Worm (Caenorhabditis elegans) whole organism, L1 larva: ENCODE results near the gene K11D12.6.

ENCODE experiments used
- efl-1 ChIP-seq, 4 experiments: fragments of 150-350 bp; optimal IDR thresholded peaks in 3 of 4; peaks in 1 of 4; 1 replicate in 1 of 4; 2 replicates in 3 of 4; lab custom pipeline; 2014; ENCODE audit warnings: missing biosample characterization in 2 of 4, missing genetic modification characterization in 2 of 4, missing genetic modification reagents in 2 of 4
- elt-2 ChIP-seq: sonication (generic microtip); optimal IDR thresholded peaks from 2 replicates; lab custom pipeline; 2016; ENCODE audit warnings: missing genetic modification characterization, mild to moderate bottlenecking, inconsistent platforms, missing compliant biosample characterization, missing genetic modification reagents
- mef-2 ChIP-seq: fragments of 150-350 bp; optimal IDR thresholded peaks from 2 replicates; lab custom pipeline; 2014; ENCODE audit warnings: missing biosample characterization, missing genetic modification characterization
- nhr-237 ChIP-seq: fragments of 150-350 bp; optimal IDR thresholded peaks from 2 replicates; lab custom pipeline; 2014; ENCODE audit warnings: missing biosample characterization, missing genetic modification characterization
- tlp-1 ChIP-seq: fragments of 150-350 bp; optimal IDR thresholded peaks from 2 replicates; lab custom pipeline; 2014; ENCODE audit warnings: missing biosample characterization, missing genetic modification characterization

K11D12.6 gene

DNA sequence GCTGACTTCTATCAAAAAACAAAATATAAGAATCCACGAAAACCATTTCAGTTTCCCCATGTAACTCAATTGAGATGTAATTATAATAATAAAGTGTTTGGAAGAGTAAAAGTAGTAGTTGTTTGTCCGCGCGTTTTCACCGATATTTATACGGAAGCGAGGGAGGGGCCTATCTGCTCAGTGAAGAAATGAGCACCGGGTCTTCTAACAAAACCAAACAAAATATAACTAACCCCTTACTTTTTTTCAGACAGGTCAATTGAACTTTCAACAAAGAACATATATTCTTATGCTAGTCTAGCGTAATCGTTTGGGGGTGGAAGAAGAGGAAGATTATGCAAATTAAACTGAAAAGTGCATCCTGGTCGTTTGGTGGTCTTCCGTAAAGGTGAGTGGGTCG is 39.8 kb downstream of the K11D12.6 start, which contains the start of gene ncx-9:
ncx-9 (minus strand) TSS at position 101 of the 400 bp plus-strand sequence.
- no peak for TF ChIP-seq mef-2 (tag; lab: Kevin White, UChicago)
- no peak for TF ChIP-seq nhr-237
- TF ChIP-seq tlp-1 (tag; lab: Kevin White, UChicago): no peak

ce11 chrV:4987097-4987496 is 47.9 kb downstream of the K11D12.6 start, which contains the start of gene ncx-8:
ncx-8 (minus strand) TSS chrV:4987197.
- TF ChIP-seq elt-2 (tag; lab: Kevin White, UChicago) (no peak), efl-1 (optimal IDR thresholded peaks at IDR 0.05; lab: Kevin White, UChicago) (no peak), efl-1 (GFP tag; optimal IDR thresholded peaks at IDR 0.05 in 1 of 2; lab: Kevin White, UChicago) (peak in 1 of 2 experiments; percentile 60)
